Worm (Caenorhabditis elegans): Measurements from ENCODE around the gene cgt-3.

cgt-3 gene

DNA sequence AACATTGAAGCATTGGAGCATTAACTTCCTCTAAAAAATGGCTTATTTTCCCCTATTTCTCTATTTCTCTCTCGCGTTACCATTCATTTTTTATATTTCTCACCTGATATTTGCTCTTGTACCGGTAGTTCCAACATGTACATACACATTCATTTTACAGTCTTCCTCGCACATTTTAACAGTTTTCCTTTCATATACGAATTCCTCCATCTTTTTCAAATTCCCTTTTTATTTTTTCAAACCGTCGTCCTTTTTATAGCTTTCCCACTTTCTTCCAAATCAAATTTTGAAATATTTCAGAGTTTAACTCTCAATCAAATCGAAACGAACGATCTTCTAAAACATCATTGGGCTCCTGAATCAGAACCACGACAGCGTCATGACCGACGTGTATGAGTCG lies 26.9 kb upstream of the cgt-3 start, which contains the start of gene rfip-1:
Gene rfip-1 (plus strand): TSS at position 301 of the 400 bp plus-strand sequence.
- TF ChIP-seq lsy-12 (tag; optimal IDR thresholded peaks at IDR 0.05) (no peak), ztf-11 (tag; optimal IDR thresholded peaks at IDR 0.05) (no peak), nfya-1 (tag; optimal IDR thresholded peaks at IDR 0.05; ENCODE audit: insufficient read depth) (no peak)

DNA sequence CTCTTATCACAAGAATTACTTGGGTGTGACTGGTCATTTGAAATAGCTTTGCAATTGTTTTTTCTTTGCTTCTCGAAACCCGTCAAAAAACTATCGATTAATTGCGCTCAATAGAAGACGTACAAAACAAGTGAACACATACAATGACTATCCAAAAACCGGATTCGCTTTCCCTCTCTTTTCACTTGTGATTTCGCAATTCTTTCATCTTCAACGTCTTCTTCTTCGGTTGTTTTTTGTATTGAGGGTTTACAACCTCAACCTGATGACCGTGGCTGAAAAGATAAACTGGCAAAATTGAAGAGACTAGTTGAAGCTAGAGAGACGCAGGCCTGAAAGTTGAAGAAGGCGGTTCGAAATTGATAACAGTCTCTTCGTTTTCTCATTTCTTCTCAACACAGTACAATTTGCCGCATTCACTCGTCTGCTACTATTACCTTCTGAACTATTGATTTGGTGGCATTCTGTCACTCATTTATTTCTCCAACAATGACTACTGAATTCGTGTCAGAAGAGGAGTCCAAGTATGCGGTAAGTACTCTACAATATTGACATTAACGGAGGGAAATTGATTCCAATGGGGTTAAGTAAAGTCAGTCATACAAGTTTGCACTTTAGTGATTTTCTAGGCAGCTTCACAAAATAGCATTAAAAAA lies 25.0 kb upstream of the cgt-3 start:
- TF ChIP-seq snpc-4 (tag; optimal IDR thresholded peaks at IDR 0.05) (no peak), ztf-11 (tag; optimal IDR thresholded peaks at IDR 0.05) (no peak), aly-2 (tag; optimal IDR thresholded peaks at IDR 0.05) (no peak), ceh-82 (tag; optimal IDR thresholded peaks at IDR 0.05) (no peak), mml-1 (tag; optimal IDR thresholded peaks at IDR 0.05) (no peak), unc-62 (GFP tag; optimal IDR thresholded peaks at IDR 0.05) (no peak), nfya-1 (tag; optimal IDR thresholded peaks at IDR 0.05; ENCODE audit: insufficient read depth) (peak; percentile 56), skn-1 (tag; optimal IDR thresholded peaks at IDR 0.05) (no peak), elt-2 (tag; optimal IDR thresholded peaks at IDR 0.05) (peak; percentile 67), egl-5 (tag; optimal IDR thresholded peaks at IDR 0.05) (no peak), ceh-28 (tag; optimal IDR thresholded peaks at IDR 0.05) (peak; percentile 60), zag-1 (tag; optimal IDR thresholded peaks at IDR 0.05) (no peak), jun-1 (tag; optimal IDR thresholded peaks at IDR 0.05) (no peak), lin-39 (tag; optimal IDR thresholded peaks at IDR 0.05) (no peak), nhr-23 (tag; optimal IDR thresholded peaks at IDR 0.05) (peak; percentile 72), elt-3 (tag; optimal IDR thresholded peaks at IDR 0.05) (peak in 1 of 3 experiments; percentile 53), nhr-25 (tag; optimal IDR thresholded peaks at IDR 0.05) (peak; percentile 96), ceh-16 (tag; optimal IDR thresholded peaks at IDR 0.05) (no peak), nhr-43 (tag; optimal IDR thresholded peaks at IDR 0.05; ENCODE audit: poor library complexity, severe bottlenecking) (peak; percentile 77), nhr-77 (tag; optimal IDR thresholded peaks at IDR 0.05) (no peak), elt-1 (tag; optimal IDR thresholded peaks at IDR 0.05) (no peak), fkh-10 (GFP tag; optimal IDR thresholded peaks at IDR 0.05) (no peak), nhr-237 (tag; optimal IDR thresholded peaks at IDR 0.05) (no peak), pha-4 (tag; optimal IDR thresholded peaks at IDR 0.05) (peak; percentile 17), ceh-9 (tag; optimal IDR thresholded peaks at IDR 0.05) (no peak), nhr-11 (tag; optimal IDR thresholded peaks at IDR 0.05) (no peak), eor-1 (tag; optimal IDR thresholded peaks at IDR 0.05) (no peak), hmg-11 (tag; optimal IDR thresholded peaks at IDR 0.05) (no peak), nhr-67 (tag; optimal IDR thresholded peaks at IDR 0.05) (no peak), unc-39 (tag; optimal IDR thresholded peaks at IDR 0.05) (no peak), pqm-1 (tag; optimal IDR thresholded peaks at IDR 0.05) (no peak), daf-12 (tag; optimal IDR thresholded peaks at IDR 0.05) (no peak), lin-15B (tag; optimal IDR thresholded peaks at IDR 0.05) (no peak), egl-27 (tag; optimal IDR thresholded peaks at IDR 0.05) (no peak), R02D3.7 (tag; optimal IDR thresholded peaks at IDR 0.05) (no peak), fos-1 (tag; optimal IDR thresholded peaks at IDR 0.05) (no peak), fkh-2 (tag; optimal IDR thresholded peaks at IDR 0.05) (no peak), ZK546.5 (tag; optimal IDR thresholded peaks at IDR 0.05) (no peak), sea-2 (GFP tag; optimal IDR thresholded peaks at IDR 0.05) (no peak), nhr-12 (tag; optimal IDR thresholded peaks at IDR 0.05) (no peak), nhr-28 (tag; optimal IDR thresholded peaks at IDR 0.05) (no peak), mdl-1 (tag; optimal IDR thresholded peaks at IDR 0.05) (no peak), ztf-4 (tag; optimal IDR thresholded peaks at IDR 0.05) (no peak), nhr-76 (tag; optimal IDR thresholded peaks at IDR 0.05) (no peak)
